Worm (Caenorhabditis elegans): ENCODE data around the gene rbc-2.

Gene rbc-2

ce11 chrIII:2528621-2529113, at the start of gene rbc-2, which contains the start of the genes Y54F10AM.15 and ndua-8 (continued):
- TF ChIP-seq gmeb-2 (tag; optimal IDR thresholded peaks at IDR 0.05), result no peak
- TF ChIP-seq zip-5 (tag; optimal IDR thresholded peaks at IDR 0.05), result no peak
- peak; percentile 23 for TF ChIP-seq unc-42 (tag; optimal IDR thresholded peaks at IDR 0.05)
- no peak for TF ChIP-seq K02D7.2 (tag; optimal IDR thresholded peaks at IDR 0.05)
- TF ChIP-seq C38D4.7 (GFP tag; optimal IDR thresholded peaks at IDR 0.05), result no peak
- no peak for TF ChIP-seq npax-4 (tag; optimal IDR thresholded peaks at IDR 0.05)
- peak; percentile 8 for TF ChIP-seq pros-1 (tag; optimal IDR thresholded peaks at IDR 0.05)
- no peak for TF ChIP-seq pqm-1 (tag; optimal IDR thresholded peaks at IDR 0.05)
- TF ChIP-seq C08G9.2 (tag; optimal IDR thresholded peaks at IDR 0.05), result no peak
- TF ChIP-seq fkh-10 (GFP tag; optimal IDR thresholded peaks at IDR 0.05), result no peak
- no peak for TF ChIP-seq lim-6 (tag; optimal IDR thresholded peaks at IDR 0.05)
- TF ChIP-seq che-1 (tag; optimal IDR thresholded peaks at IDR 0.05), result no peak
- no peak for TF ChIP-seq ceh-19 (GFP tag; optimal IDR thresholded peaks at IDR 0.05)
- no peak for TF ChIP-seq ceh-45 (GFP tag; IDR thresholded peaks at IDR 0.05)
- TF ChIP-seq hlh-6 (tag; optimal IDR thresholded peaks at IDR 0.05), result no peak
- TF ChIP-seq dve-1 (tag; optimal IDR thresholded peaks at IDR 0.05), result peak; percentile 50

- TF ChIP-seq pag-3 (tag; optimal IDR thresholded peaks at IDR 0.05; ENCODE audit: borderline replicate concordance) (no peak), pax-1 (tag; optimal IDR thresholded peaks at IDR 0.05) (no peak), ceh-48 (tag; optimal IDR thresholded peaks at IDR 0.05) (no peak), ceh-30 (tag; optimal IDR thresholded peaks at IDR 0.05) (no peak), pat-9 (tag; optimal IDR thresholded peaks at IDR 0.05) (no peak), unc-3 (GFP tag; conservative IDR thresholded peaks at IDR 0.05) (no peak), unc-3 (tag; optimal IDR thresholded peaks at IDR 0.05) (no peak), ceh-14 (tag; optimal IDR thresholded peaks at IDR 0.05) (no peak), ttx-3 (tag; optimal IDR thresholded peaks at IDR 0.05) (no peak)
Observed at ce11 chrIII:2577982-2578381, 49.5 kb upstream of the rbc-2 start.

- TF ChIP-seq ceh-31 (tag; optimal IDR thresholded peaks at IDR 0.05) (peak; percentile 69), pqm-1 (tag; optimal IDR thresholded peaks at IDR 0.05) (no peak), ceh-24 (tag; optimal IDR thresholded peaks at IDR 0.05) (no peak), rnt-1 (tag; optimal IDR thresholded peaks at IDR 0.05) (no peak), unc-42 (tag; optimal IDR thresholded peaks at IDR 0.05) (peak; percentile 54), zip-5 (tag; optimal IDR thresholded peaks at IDR 0.05) (no peak), nfya-1 (tag; optimal IDR thresholded peaks at IDR 0.05) (peak; percentile 57), pha-2 (tag; optimal IDR thresholded peaks at IDR 0.05) (no peak), sox-2 (GFP tag; IDR thresholded peaks at IDR 0.05) (no peak), fax-1 (tag; optimal IDR thresholded peaks at IDR 0.05) (no peak), hlh-30 (tag; optimal IDR thresholded peaks at IDR 0.05; ENCODE audit: insufficient read depth) (no peak), ceh-6 (GFP tag; optimal IDR thresholded peaks at IDR 0.05) (no peak), elt-2 (tag; optimal IDR thresholded peaks at IDR 0.05) (no peak), pros-1 (tag; optimal IDR thresholded peaks at IDR 0.05) (no peak), C08G9.2 (tag; optimal IDR thresholded peaks at IDR 0.05) (no peak), pat-9 (tag; optimal IDR thresholded peaks at IDR 0.05) (no peak), pax-1 (tag; optimal IDR thresholded peaks at IDR 0.05) (no peak), ama-1 (optimal IDR thresholded peaks at IDR 0.05) (no peak), lin-11 (tag; optimal IDR thresholded peaks at IDR 0.05) (peak; percentile 20), elt-4 (tag; optimal IDR thresholded peaks at IDR 0.05) (no peak), ceh-22 (tag; optimal IDR thresholded peaks at IDR 0.05) (no peak), madf-2 (tag; optimal IDR thresholded peaks at IDR 0.05) (peak; percentile 46), gmeb-2 (tag; optimal IDR thresholded peaks at IDR 0.05) (peak; percentile 12), eyg-1 (tag; optimal IDR thresholded peaks at IDR 0.05) (no peak), syd-9 (tag; optimal IDR thresholded peaks at IDR 0.05) (no peak), nhr-232 (tag; optimal IDR thresholded peaks at IDR 0.05) (no peak), ceh-14 (tag; optimal IDR thresholded peaks at IDR 0.05) (no peak), ceh-19 (GFP tag; optimal IDR thresholded peaks at IDR 0.05) (peak; percentile 43), ceh-30 (tag; optimal IDR thresholded peaks at IDR 0.05) (no peak), tbx-2 (tag; optimal IDR thresholded peaks at IDR 0.05) (peak; percentile 49), ceh-48 (tag; optimal IDR thresholded peaks at IDR 0.05) (peak; percentile 45), unc-3 (GFP tag; conservative IDR thresholded peaks at IDR 0.05) (no peak), unc-3 (tag; optimal IDR thresholded peaks at IDR 0.05) (peak; percentile 29), dve-1 (tag; optimal IDR thresholded peaks at IDR 0.05) (no peak), ceh-18 (tag; optimal IDR thresholded peaks at IDR 0.05) (peak; percentile 34)
Observed at ce11 chrIII:2576360-2577259, 48.1 kb upstream of the rbc-2 start.
